Worm (Caenorhabditis elegans): ENCODE measurements around the gene Y97E10AR.2.

ce11 chrV:8010846-8011245 lies 14.9 kb downstream of the Y97E10AR.2 start, which contains the start of gene lmtr-2:
- TF ChIP-seq aha-1 (tag; optimal IDR thresholded peaks at IDR 0.05) (no peak), nhr-11 (tag; optimal IDR thresholded peaks at IDR 0.05) (no peak), lin-13 (GFP tag; optimal IDR thresholded peaks at IDR 0.05) (no peak), fkh-10 (GFP tag; optimal IDR thresholded peaks at IDR 0.05) (no peak), unc-86 (tag; optimal IDR thresholded peaks at IDR 0.05) (no peak), nhr-12 (tag; optimal IDR thresholded peaks at IDR 0.05) (no peak), isw-1 (GFP tag; IDR thresholded peaks at IDR 0.05) (no peak), nhr-237 (tag; optimal IDR thresholded peaks at IDR 0.05) (no peak), dsc-1 (tag; optimal IDR thresholded peaks at IDR 0.05) (no peak), C34B4.2 (tag; optimal IDR thresholded peaks at IDR 0.05) (no peak), zag-1 (tag; optimal IDR thresholded peaks at IDR 0.05) (no peak)
